Fruit fly (Drosophila melanogaster): ENCODE measurements around the gene sba.
A peak's percentile ranks its signal among the peaks of the same experiment; 100 is the strongest.

sba gene

dm6 chr3R:23872606-23873192, 50.1 kb downstream of the sba start (continued):
- TF ChIP-seq CG8281 (tag; optimal IDR thresholded peaks at IDR 0.05) (peak; percentile 5), Asciz (GFP tag; optimal IDR thresholded peaks at IDR 0.05) (no peak), stc (GFP tag; IDR thresholded peaks at IDR 0.05) (no peak), Optix (GFP tag; IDR thresholded peaks at IDR 0.05) (peak; percentile 37; the same call in 1 of the 3 replicates), Chrac-16 (GFP tag; optimal IDR thresholded peaks at IDR 0.05) (peak; percentile 15), CG30403 (GFP tag; optimal IDR thresholded peaks at IDR 0.05) (peak; percentile 12), ewg (GFP tag; optimal IDR thresholded peaks at IDR 0.05) (peak; percentile 32), otp (GFP tag; IDR thresholded peaks at IDR 0.05) (no peak; the same call in 2 of the 3 replicates), CG8388 (GFP tag; optimal IDR thresholded peaks at IDR 0.05) (peak; percentile 52), CG7928 (GFP tag; optimal IDR thresholded peaks at IDR 0.05) (no peak), CG31388 (GFP tag; optimal IDR thresholded peaks at IDR 0.05) (no peak), CG2678 (tag; optimal IDR thresholded peaks at IDR 0.05) (peak; percentile 32), tap (tag; optimal IDR thresholded peaks at IDR 0.05) (peak; percentile 24), H15 (GFP tag; IDR thresholded peaks at IDR 0.05) (no peak), CG4730 (GFP tag; IDR thresholded peaks at IDR 0.05) (no peak), CG7839 (tag; optimal IDR thresholded peaks at IDR 0.05) (peak; percentile 31), vvl (GFP tag; IDR thresholded peaks at IDR 0.05) (0 out of 2 replicates have a peak, but pooled peaks have one; percentile 10), CG17802 (tag; optimal IDR thresholded peaks at IDR 0.05) (peak; percentile 6), CG17568 (GFP tag; optimal IDR thresholded peaks at IDR 0.05) (no peak), Camta (GFP tag; optimal IDR thresholded peaks at IDR 0.05) (no peak), CG32772 (GFP tag; IDR thresholded peaks at IDR 0.05) (no peak), CG8290 (GFP tag; optimal IDR thresholded peaks at IDR 0.05) (peak; percentile 25), CG8290 (tag; optimal IDR thresholded peaks at IDR 0.05) (no peak), CG10979 (tag; optimal IDR thresholded peaks at IDR 0.05) (peak; percentile 68), Deaf1 (tag; optimal IDR thresholded peaks at IDR 0.05) (no peak), CG12391 (tag; optimal IDR thresholded peaks at IDR 0.05) (peak; percentile 57), CG12104 (GFP tag; optimal IDR thresholded peaks at IDR 0.05) (no peak), pnt (GFP tag; optimal IDR thresholded peaks at IDR 0.05) (peak; percentile 10), Xbp1 (GFP tag; optimal IDR thresholded peaks at IDR 0.05) (peak; percentile 33), CG18476 (GFP tag; optimal IDR thresholded peaks at IDR 0.05) (no peak), hkb (optimal IDR thresholded peaks at IDR 0.05) (no peak), hkb (GFP tag; IDR thresholded peaks at IDR 0.05) (peak; percentile 30; the same call in 1 of the 2 replicates), CTCF (GFP tag; optimal IDR thresholded peaks at IDR 0.05) (no peak), HHEX (GFP tag; optimal IDR thresholded peaks at IDR 0.05) (peak; percentile 18), CG17361 (GFP tag; IDR thresholded peaks at IDR 0.05) (peak; percentile 42; the same call in 1 of the 3 replicates), az2 (GFP tag; optimal IDR thresholded peaks at IDR 0.05) (peak; percentile 34), ash1 (GFP tag; optimal IDR thresholded peaks at IDR 0.05) (no peak), sens-2 (GFP tag; IDR thresholded peaks at IDR 0.05) (no peak), CG17359 (tag; optimal IDR thresholded peaks at IDR 0.05) (peak; percentile 66), bowl (GFP tag; IDR thresholded peaks at IDR 0.05) (no peak), CG8944 (GFP tag; optimal IDR thresholded peaks at IDR 0.05) (peak; percentile 23), Med (GFP tag) (peak; percentile 75), tin (GFP tag; optimal IDR thresholded peaks at IDR 0.05) (peak; percentile 39), lbe (GFP tag; optimal IDR thresholded peaks at IDR 0.05) (peak; percentile 1), lab (GFP tag; optimal IDR thresholded peaks at IDR 0.05) (peak; percentile 74), chm (GFP tag; IDR thresholded peaks at IDR 0.05) (0 out of 2 replicates have a peak, but pooled peaks have one; percentile 14), Trl (optimal IDR thresholded peaks at IDR 0.05) (no peak), Trl (GFP tag; optimal IDR thresholded peaks at IDR 0.05) (no peak), dati (GFP tag; IDR thresholded peaks at IDR 0.05) (no peak), prd (optimal IDR thresholded peaks at IDR 0.05) (no peak), prd (GFP tag; IDR thresholded peaks at IDR 0.05) (peak; percentile 36; the same call in 1 of the 3 replicates), CG11504 (tag; optimal IDR thresholded peaks at IDR 0.05) (peak; percentile 57)

Data from whole organism, embryonic.